Worm (Caenorhabditis elegans) whole organism, L4 larva: ENCODE data around the gene W06B4.1.

Experiments used
- aha-1 ChIP-seq: fragments of 150-350 bp; peaks from one replicate; lab custom pipeline; 2014; ENCODE audit warnings: missing biosample characterization, missing genetic modification characterization
- dpl-1 ChIP-seq: fragments of 150-350 bp; optimal IDR thresholded peaks from 2 replicates; lab custom pipeline; 2014; ENCODE audit warnings: missing biosample characterization, missing genetic modification reagents, missing genetic modification characterization
- duxl-1 ChIP-seq: sonication (generic microtip); optimal IDR thresholded peaks from 2 replicates; lab custom pipeline; 2016; ENCODE audit warnings: mild to moderate bottlenecking, missing genetic modification characterization, moderate library complexity, missing compliant biosample characterization; ENCODE audit not compliant: poor library complexity
- fos-1 ChIP-seq: fragments of 150-350 bp; optimal IDR thresholded peaks from 2 replicates; lab custom pipeline; 2014; ENCODE audit warnings: missing biosample characterization, missing genetic modification characterization
- nhr-28 ChIP-seq: fragments of 150-350 bp; optimal IDR thresholded peaks from 2 replicates; lab custom pipeline; 2014; ENCODE audit warnings: missing biosample characterization, missing genetic modification characterization
- nhr-76 ChIP-seq: fragments of 150-350 bp; optimal IDR thresholded peaks from 2 replicates; lab custom pipeline; 2014; ENCODE audit warnings: missing biosample characterization, missing genetic modification characterization
- pha-4 ChIP-seq, 2 experiments: fragments of 150-350 bp in 1 of 2; fragments of 200-800 bp in 1 of 2; sonication (Bioruptor generic) in 1 of 2; IDR thresholded peaks in 1 of 2; optimal IDR thresholded peaks in 1 of 2; 2 replicates each; pipeline versions ENCODE4 v1.3.6 to Lab custom; 2014 to 2022; ENCODE audit warnings: missing genetic modification characterization in 2 of 2, missing genetic modification reagents in 2 of 2, missing biosample characterization in 1 of 2, missing compliant biosample characterization in 1 of 2
- sdz-12 ChIP-seq: fragments of 200-800 bp; sonication (Bioruptor generic); optimal IDR thresholded peaks from 2 replicates; lab custom pipeline; 2018; ENCODE audit warnings: mild to moderate bottlenecking, missing genetic modification characterization, missing compliant biosample characterization
- unc-62 ChIP-seq, 3 experiments: fragments of 150-350 bp in 1 of 3; sonication (generic microtip); optimal IDR thresholded peaks in 2 of 3; peaks in 1 of 3; 1 replicate in 1 of 3; 2 replicates in 2 of 3; lab custom pipeline; 2014 to 2017; ENCODE audit warnings: missing biosample characterization in 3 of 3, missing genetic modification characterization in 3 of 3, missing genetic modification reagents in 3 of 3, missing genotype in 1 of 3

- TF ChIP-seq duxl-1 (tag; lab: Kevin White, UChicago) (no peak), sdz-12 (GFP tag; lab: Kevin White, UChicago) (no peak), nhr-76 (tag; lab: Kevin White, UChicago) (no peak), pha-4 (GFP tag; IDR thresholded peaks at IDR 0.05; lab: Robert Waterston, UW) (no peak), pha-4 (tag; optimal IDR thresholded peaks at IDR 0.05; lab: Kevin White, UChicago) (no peak), dpl-1 (GFP tag; lab: Kevin White, UChicago) (no peak), nhr-28 (no peak), aha-1 (tag; lab: Kevin White, UChicago) (no peak), fos-1 (no peak), unc-62 (GFP tag; optimal IDR thresholded peaks at IDR 0.05 in 1 of 2; lab: Kevin White, UChicago) (peak in 1 of 2 experiments; percentile 4), unc-62 (tag; optimal IDR thresholded peaks at IDR 0.05; lab: Kevin White, UChicago) (no peak)
Observed at ce11 chrII:4519976-4520594, 48.7 kb downstream of the W06B4.1 start.
